Worm (Caenorhabditis elegans) whole organism, L4/young adult: ENCODE results near the gene col-44.

Source experiments
- W03F9.2 ChIP-seq: fragments of 150-350 bp; optimal IDR thresholded peaks from 2 replicates; lab custom pipeline; 2014; ENCODE audit warnings: missing biosample characterization, missing genetic modification characterization
- dao-5 ChIP-seq: sonication (generic microtip); optimal IDR thresholded peaks from 2 replicates; lab custom pipeline; 2016; ENCODE audit warnings: missing genotype, missing genetic modification characterization, moderate library complexity, missing compliant biosample characterization
- him-1 ChIP-seq: sonication (generic microtip); optimal IDR thresholded peaks from 2 replicates; lab custom pipeline; 2016; ENCODE audit warnings: missing genotype, missing genetic modification reagents, missing genetic modification characterization, missing compliant biosample characterization

- TF ChIP-seq W03F9.2 (tag; lab: Kevin White, UChicago) (no peak), him-1 (tag; lab: Kevin White, UChicago) (no peak), dao-5 (tag; lab: Kevin White, UChicago) (no peak)
Measured at ce11 chrX:13583895-13584344, 7.4 kb upstream of the col-44 start.
